Worm (Caenorhabditis elegans) whole organism, L4 larva: Measurements from ENCODE around the gene lin-56.

Experiments
- Y5F2A.4 ChIP-seq: fragments of 200-800 bp; sonication (Bioruptor generic); optimal IDR thresholded peaks from 2 replicates; lab custom pipeline; 2018; ENCODE audit warnings: mild to moderate bottlenecking, missing genetic modification characterization, missing compliant biosample characterization
- ZK337.2 ChIP-seq: fragments of 200-800 bp; sonication (Bioruptor generic); IDR thresholded peaks from 2 replicates; pipeline ENCODE4 v1.3.6; 2022; ENCODE audit warnings: missing genetic modification reagents, missing genetic modification characterization, missing compliant biosample characterization
- ceh-82 ChIP-seq: sonication (generic microtip); optimal IDR thresholded peaks from 2 replicates; lab custom pipeline; 2017; ENCODE audit warnings: missing biosample characterization, missing genetic modification characterization
- duxl-1 ChIP-seq: sonication (generic microtip); optimal IDR thresholded peaks from 2 replicates; lab custom pipeline; 2016; ENCODE audit warnings: mild to moderate bottlenecking, missing genetic modification characterization, moderate library complexity, missing compliant biosample characterization; ENCODE audit not compliant: poor library complexity
- lim-7 ChIP-seq: fragments of 200-800 bp; sonication (Bioruptor generic); IDR thresholded peaks from 2 replicates; pipeline ENCODE4 v1.3.6; 2022; ENCODE audit warnings: missing genetic modification characterization, missing compliant biosample characterization
- lsy-2 ChIP-seq, 2 experiments: fragments of 150-350 bp in 1 of 2; sonication (generic microtip) in 1 of 2; optimal IDR thresholded peaks; 2 replicates each; lab custom pipeline; 2014 to 2017; ENCODE audit warnings: missing biosample characterization in 2 of 2, missing genetic modification characterization in 2 of 2
- nhr-10 ChIP-seq: fragments of 150-350 bp; optimal IDR thresholded peaks from 2 replicates; lab custom pipeline; 2014; ENCODE audit warnings: missing biosample characterization, missing genetic modification characterization
- pqm-1 ChIP-seq: sonication (generic microtip); optimal IDR thresholded peaks from 2 replicates; lab custom pipeline; 2017; ENCODE audit warnings: missing biosample characterization, missing genetic modification characterization
- snpc-4 ChIP-seq: fragments of 150-350 bp; optimal IDR thresholded peaks from 2 replicates; lab custom pipeline; 2014; ENCODE audit warnings: missing biosample characterization, missing genetic modification characterization

DNA sequence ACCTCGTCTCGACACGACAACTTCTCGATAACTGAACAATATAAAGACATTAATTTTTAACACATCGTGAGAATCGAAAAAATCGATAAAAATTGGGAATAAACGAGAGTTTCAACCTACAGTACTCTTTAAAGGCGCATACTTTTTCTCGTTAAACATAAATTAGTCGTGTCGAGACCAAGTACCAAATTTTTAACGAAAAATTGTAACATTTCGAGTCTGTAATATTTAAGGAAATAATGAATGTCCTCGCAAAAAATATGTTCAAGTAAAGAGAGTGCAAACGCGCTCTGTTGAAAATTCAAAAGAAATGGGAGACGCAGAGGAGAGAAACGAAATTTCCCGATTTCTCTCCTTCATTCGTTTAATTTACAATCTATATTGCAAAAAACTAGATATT, 528 bp downstream of the lin-56 start:
- TF ChIP-seq snpc-4: no peak
- TF ChIP-seq Y5F2A.4: no peak
- TF ChIP-seq pqm-1 (tag; lab: Kevin White, UChicago): no peak
- TF ChIP-seq ZK337.2: no peak
- TF ChIP-seq ceh-82 (tag; lab: Kevin White, UChicago): no peak
- no peak for TF ChIP-seq lim-7
- TF ChIP-seq nhr-10 (tag; lab: Kevin White, UChicago): no peak
- peak in 1 of 2 experiments; percentile 31 for TF ChIP-seq lsy-2 (tag; optimal IDR thresholded peaks at IDR 0.05; lab: Kevin White, UChicago)
- TF ChIP-seq duxl-1 (tag; lab: Kevin White, UChicago): no peak
